Worm (Caenorhabditis elegans): ENCODE measurements around the gene C50E3.13.

DNA sequence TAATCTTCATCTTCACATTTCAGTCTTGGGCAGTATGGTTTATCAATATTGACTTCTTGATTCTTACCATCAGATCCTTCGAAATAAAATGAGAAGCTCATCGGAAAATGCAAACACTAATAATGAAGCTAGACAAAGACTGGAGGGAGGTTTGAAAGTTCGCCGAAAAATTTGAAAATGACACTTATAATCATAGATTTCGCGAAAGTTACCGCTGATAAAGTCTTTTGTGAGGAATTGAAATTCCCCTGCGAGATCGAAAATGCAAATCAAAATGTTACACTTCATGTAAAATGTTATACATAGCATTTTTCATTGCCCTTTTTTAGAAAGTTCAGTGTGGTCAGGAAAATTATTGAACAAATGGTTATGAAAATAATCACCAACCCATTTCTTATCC is 25.8 kb downstream of the C50E3.13 start, which contains the start of gene C50E3.7:
- TF ChIP-seq W03F9.2 (tag; optimal IDR thresholded peaks at IDR 0.05), result no peak
- no peak for TF ChIP-seq him-1 (tag; optimal IDR thresholded peaks at IDR 0.05)
- TF ChIP-seq dao-5 (tag; optimal IDR thresholded peaks at IDR 0.05), result no peak
